Worm (Caenorhabditis elegans) whole organism, L4 larva: Measurements from ENCODE around the gene F35H10.2.

Experiments
- ama-1 ChIP-seq: fragments of 150-350 bp; optimal IDR thresholded peaks from 2 replicates; lab custom pipeline; 2014; ENCODE audit warnings: inconsistent platforms, mixed read lengths
- ces-1 ChIP-seq: fragments of 150-350 bp; sonication (generic microtip); optimal IDR thresholded peaks from 4 replicates; lab custom pipeline; 2014; ENCODE audit warnings: missing biosample characterization, missing genetic modification reagents, missing genetic modification characterization
- mdt-29 ChIP-seq: fragments of 200-800 bp; sonication (Bioruptor generic); IDR thresholded peaks from 2 replicates; pipeline ENCODE4 v1.3.6; 2022; ENCODE audit warnings: missing genetic modification reagents, missing genetic modification characterization, missing compliant biosample characterization
- nhr-25 ChIP-seq: sonication (generic microtip); optimal IDR thresholded peaks from 2 replicates; lab custom pipeline; 2017; ENCODE audit warnings: missing genetic modification characterization, mild to moderate bottlenecking, missing compliant biosample characterization, antibody characterized with exemption, moderate library complexity, borderline replicate concordance; ENCODE audit not compliant: insufficient read depth
- sdz-12 ChIP-seq: fragments of 200-800 bp; sonication (Bioruptor generic); optimal IDR thresholded peaks from 2 replicates; lab custom pipeline; 2018; ENCODE audit warnings: mild to moderate bottlenecking, missing genetic modification characterization, missing compliant biosample characterization
- snpc-4 ChIP-seq: fragments of 150-350 bp; optimal IDR thresholded peaks from 2 replicates; lab custom pipeline; 2014; ENCODE audit warnings: missing biosample characterization, missing genetic modification characterization

ce11 chrIV:8307408-8307807 lies 21.6 kb upstream of the F35H10.2 start:
- no peak for TF ChIP-seq sdz-12 (GFP tag; lab: Kevin White, UChicago)
- TF ChIP-seq ces-1 (GFP tag; lab: Kevin White, UChicago) = no peak
- no peak for TF ChIP-seq snpc-4 (tag; lab: Kevin White, UChicago)
- TF ChIP-seq mdt-29 (GFP tag; lab: Robert Waterston, UW) = no peak
- TF ChIP-seq ama-1 (lab: Kevin White, UChicago) = no peak
- TF ChIP-seq nhr-25 (tag; lab: Kevin White, UChicago) = no peak
